Worm (Caenorhabditis elegans) whole organism, L1 larva: Measurements from ENCODE around the gene Y45G5AL.1.

Source experiments
- C16A3.4 ChIP-seq: fragments of 150-350 bp; optimal IDR thresholded peaks from 2 replicates; lab custom pipeline; 2014; ENCODE audit warnings: missing biosample characterization, missing genetic modification characterization
- aha-1 ChIP-seq: fragments of 150-350 bp; optimal IDR thresholded peaks from 2 replicates; lab custom pipeline; 2014; ENCODE audit warnings: missing biosample characterization, missing genetic modification characterization
- ama-1 ChIP-seq: fragments of 150-350 bp; optimal IDR thresholded peaks from 2 replicates; lab custom pipeline; 2014
- blmp-1 ChIP-seq: fragments of 150-350 bp; optimal IDR thresholded peaks from 2 replicates; lab custom pipeline; 2014; ENCODE audit warnings: missing biosample characterization, missing genetic modification characterization
- ceh-63 ChIP-seq: fragments of 200-800 bp; sonication (Bioruptor generic); optimal IDR thresholded peaks from 2 replicates; lab custom pipeline; 2018; ENCODE audit warnings: mild to moderate bottlenecking, missing genetic modification characterization, missing compliant biosample characterization
- dsc-1 ChIP-seq: sonication (generic microtip); optimal IDR thresholded peaks from 2 replicates; lab custom pipeline; 2016; ENCODE audit warnings: mild to moderate bottlenecking, missing genetic modification characterization, missing compliant biosample characterization
- efl-1 ChIP-seq, 4 experiments: fragments of 150-350 bp; optimal IDR thresholded peaks in 3 of 4; peaks in 1 of 4; 1 replicate in 1 of 4; 2 replicates in 3 of 4; lab custom pipeline; 2014; ENCODE audit warnings: missing biosample characterization in 2 of 4, missing genetic modification characterization in 2 of 4, missing genetic modification reagents in 2 of 4
- egl-27 ChIP-seq, 2 experiments: fragments of 150-350 bp in 1 of 2; sonication (generic microtip); optimal IDR thresholded peaks; 3 replicates each; lab custom pipeline; 2017 to 2018; ENCODE audit warnings: missing biosample characterization in 2 of 2, missing genetic modification characterization in 2 of 2, missing genetic modification reagents in 2 of 2
- elt-2 ChIP-seq: sonication (generic microtip); optimal IDR thresholded peaks from 2 replicates; lab custom pipeline; 2016; ENCODE audit warnings: missing genetic modification characterization, mild to moderate bottlenecking, inconsistent platforms, missing compliant biosample characterization, missing genetic modification reagents
- elt-3 ChIP-seq, 6 experiments: fragments of 150-350 bp in 1 of 6; sonication (generic microtip); optimal IDR thresholded peaks; 2 replicates each; lab custom pipeline; 2017 to 2018; ENCODE audit warnings: missing biosample characterization in 6 of 6, missing genetic modification characterization in 6 of 6, inconsistent platforms in 1 of 6
- fkh-10 ChIP-seq: sonication (generic microtip); optimal IDR thresholded peaks from 2 replicates; lab custom pipeline; 2017; ENCODE audit warnings: missing biosample characterization, missing genetic modification reagents, missing genetic modification characterization
- fkh-8 ChIP-seq: sonication (generic microtip); optimal IDR thresholded peaks from 2 replicates; lab custom pipeline; 2016; ENCODE audit warnings: mild to moderate bottlenecking, missing genetic modification characterization, missing compliant biosample characterization
- fos-1 ChIP-seq: fragments of 150-350 bp; optimal IDR thresholded peaks from 2 replicates; lab custom pipeline; 2014; ENCODE audit warnings: missing biosample characterization, missing genetic modification characterization
- grh-1 ChIP-seq: fragments of 200-800 bp; sonication (Bioruptor generic); IDR thresholded peaks from 2 replicates; pipeline ENCODE4 v1.3.6; 2022; ENCODE audit warnings: missing genetic modification reagents, missing genetic modification characterization, missing compliant biosample characterization
- hlh-17 ChIP-seq: fragments of 200-800 bp; sonication (Bioruptor generic); optimal IDR thresholded peaks from 2 replicates; lab custom pipeline; 2018; ENCODE audit warnings: missing genetic modification characterization, mild to moderate bottlenecking, missing compliant biosample characterization, moderate library complexity, borderline replicate concordance
- hlh-4 ChIP-seq: sonication (generic microtip); optimal IDR thresholded peaks from 2 replicates; lab custom pipeline; 2016; ENCODE audit warnings: mild to moderate bottlenecking, missing genetic modification characterization, missing compliant biosample characterization
- irx-1 ChIP-seq: sonication (generic microtip); optimal IDR thresholded peaks from 2 replicates; lab custom pipeline; 2016; ENCODE audit warnings: missing genetic modification characterization, missing compliant biosample characterization
- jun-1 ChIP-seq: fragments of 150-350 bp; optimal IDR thresholded peaks from 2 replicates; lab custom pipeline; 2014; ENCODE audit warnings: missing biosample characterization, missing genetic modification reagents, missing genetic modification characterization
- lin-13 ChIP-seq: fragments of 150-350 bp; optimal IDR thresholded peaks from 2 replicates; lab custom pipeline; 2014; ENCODE audit warnings: missing biosample characterization, missing genetic modification reagents, missing genetic modification characterization
- lin-14 ChIP-seq: fragments of 200-800 bp; sonication (Bioruptor generic); optimal IDR thresholded peaks from 2 replicates; lab custom pipeline; 2018; ENCODE audit warnings: mild to moderate bottlenecking, missing genetic modification characterization, moderate library complexity, missing compliant biosample characterization
- lin-35 ChIP-seq, 2 experiments: fragments of 150-350 bp; optimal IDR thresholded peaks; 2 replicates each; lab custom pipeline; 2014; ENCODE audit warnings: missing biosample characterization in 2 of 2, missing genetic modification characterization in 2 of 2, missing genetic modification reagents in 2 of 2
- lir-3 ChIP-seq: sonication (generic microtip); optimal IDR thresholded peaks from 2 replicates; lab custom pipeline; 2016; ENCODE audit warnings: mild to moderate bottlenecking, missing genetic modification characterization, moderate library complexity, missing compliant biosample characterization; ENCODE audit not compliant: poor library complexity
- mep-1 ChIP-seq: fragments of 150-350 bp; optimal IDR thresholded peaks from 2 replicates; lab custom pipeline; 2014; ENCODE audit warnings: missing biosample characterization, missing genetic modification characterization
- nhr-12 ChIP-seq: sonication (generic microtip); optimal IDR thresholded peaks from 2 replicates; lab custom pipeline; 2017; ENCODE audit warnings: missing biosample characterization, missing genetic modification characterization
- nhr-237 ChIP-seq: fragments of 150-350 bp; optimal IDR thresholded peaks from 2 replicates; lab custom pipeline; 2014; ENCODE audit warnings: missing biosample characterization, missing genetic modification characterization
- nhr-28 ChIP-seq: fragments of 150-350 bp; optimal IDR thresholded peaks from 2 replicates; lab custom pipeline; 2014; ENCODE audit warnings: missing biosample characterization, missing genetic modification characterization
- nhr-47 ChIP-seq: sonication (generic microtip); optimal IDR thresholded peaks from 2 replicates; lab custom pipeline; 2016; ENCODE audit warnings: mild to moderate bottlenecking, missing genetic modification characterization, moderate library complexity, missing compliant biosample characterization
- nhr-71 ChIP-seq: sonication (generic microtip); optimal IDR thresholded peaks from 2 replicates; lab custom pipeline; 2016; ENCODE audit warnings: mild to moderate bottlenecking, missing genetic modification characterization, moderate library complexity, missing compliant biosample characterization
- nhr-77 ChIP-seq: fragments of 150-350 bp; optimal IDR thresholded peaks from 2 replicates; lab custom pipeline; 2014; ENCODE audit warnings: missing biosample characterization, missing genetic modification characterization
- nhr-84 ChIP-seq: sonication (generic microtip); optimal IDR thresholded peaks from 2 replicates; lab custom pipeline; 2017; ENCODE audit warnings: missing biosample characterization, missing genetic modification characterization
- nhr-90 ChIP-seq: sonication (generic microtip); optimal IDR thresholded peaks from 2 replicates; lab custom pipeline; 2016; ENCODE audit warnings: mild to moderate bottlenecking, missing genetic modification characterization, missing compliant biosample characterization; ENCODE audit not compliant: poor library complexity
- snpc-4 ChIP-seq: fragments of 150-350 bp; optimal IDR thresholded peaks from 2 replicates; lab custom pipeline; 2014; ENCODE audit warnings: missing biosample characterization, missing genetic modification characterization
- snu-23 ChIP-seq: sonication (generic microtip); optimal IDR thresholded peaks from 2 replicates; lab custom pipeline; 2016; ENCODE audit warnings: missing genetic modification characterization, missing compliant biosample characterization
- sup-37 ChIP-seq: fragments of 200-800 bp; sonication (Bioruptor generic); optimal IDR thresholded peaks from 2 replicates; lab custom pipeline; 2018; ENCODE audit warnings: mild to moderate bottlenecking, missing genetic modification characterization, missing compliant biosample characterization
- swsn-7 ChIP-seq: sonication (generic microtip); optimal IDR thresholded peaks from 2 replicates; lab custom pipeline; 2016; ENCODE audit warnings: missing genetic modification characterization, missing compliant biosample characterization
- tbx-2 ChIP-seq: sonication (generic microtip); optimal IDR thresholded peaks from 2 replicates; lab custom pipeline; 2016; ENCODE audit warnings: missing genetic modification characterization, missing compliant biosample characterization
- unc-130 ChIP-seq: fragments of 150-350 bp; optimal IDR thresholded peaks from 2 replicates; lab custom pipeline; 2017; ENCODE audit warnings: missing biosample characterization, missing genetic modification characterization, inconsistent platforms
- unc-98 ChIP-seq: fragments of 200-800 bp; sonication (Bioruptor generic); IDR thresholded peaks from 2 replicates; pipeline ENCODE4 v1.3.6; 2022; ENCODE audit warnings: missing genetic modification characterization, missing compliant biosample characterization
- vab-15 ChIP-seq: sonication (generic microtip); optimal IDR thresholded peaks from 2 replicates; lab custom pipeline; 2017; ENCODE audit warnings: missing genotype, mild to moderate bottlenecking, missing genetic modification characterization, missing compliant biosample characterization
- xbp-1 ChIP-seq: sonication (generic microtip); optimal IDR thresholded peaks from 2 replicates; lab custom pipeline; 2016; ENCODE audit warnings: missing genetic modification characterization, missing compliant biosample characterization
- ztf-11 ChIP-seq, 2 experiments: sonication (generic microtip); optimal IDR thresholded peaks; 2 replicates each; lab custom pipeline; 2016 to 2017; ENCODE audit warnings: missing genetic modification characterization in 2 of 2, missing biosample characterization in 1 of 2, missing compliant biosample characterization in 1 of 2

Gene Y45G5AL.1

DNA sequence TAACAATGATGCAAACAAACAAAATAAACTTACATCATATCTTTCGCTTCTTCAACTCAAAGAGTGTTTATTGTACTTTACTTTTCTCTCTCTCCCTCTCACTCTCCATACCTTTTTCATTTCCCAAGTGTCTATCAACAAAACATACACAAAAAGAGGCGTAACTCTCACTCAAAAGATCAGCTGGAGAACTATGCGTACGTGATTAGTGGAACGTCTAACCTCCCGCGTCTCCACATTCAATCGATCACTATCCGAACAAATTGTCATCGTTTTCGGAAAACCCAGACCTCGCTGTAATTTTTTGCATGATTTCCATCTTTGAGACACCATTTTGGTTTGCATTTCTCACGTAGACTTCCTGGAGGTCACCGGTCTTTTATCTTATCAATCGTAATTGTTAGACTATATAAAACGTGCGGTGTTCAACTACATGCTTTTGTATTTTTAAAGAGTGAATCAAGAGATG is 12.8 kb upstream of the Y45G5AL.1 start, which contains the start of gene nhr-57 (continued):
- peak; percentile 93 for TF ChIP-seq blmp-1 (tag; lab: Kevin White, UChicago)
- TF ChIP-seq ztf-11 (tag; optimal IDR thresholded peaks at IDR 0.05; lab: Kevin White, UChicago): no peak
- TF ChIP-seq aha-1 (tag; lab: Kevin White, UChicago): peak; percentile 100
- peak; percentile 51 for TF ChIP-seq fkh-8 (tag; lab: Kevin White, UChicago)
- no peak for TF ChIP-seq unc-98
- no peak for TF ChIP-seq ceh-63 (GFP tag; lab: Kevin White, UChicago)
- peak; percentile 79 for TF ChIP-seq nhr-90
- TF ChIP-seq nhr-71 (tag; lab: Kevin White, UChicago): peak; percentile 84
- no peak for TF ChIP-seq vab-15
- TF ChIP-seq jun-1: peak; percentile 26
- peak; percentile 76 for TF ChIP-seq snu-23 (GFP tag; lab: Kevin White, UChicago)
- TF ChIP-seq nhr-237: peak; percentile 7
- peak; percentile 29 to 66 for TF ChIP-seq lin-35 (GFP tag; optimal IDR thresholded peaks at IDR 0.05; lab: Kevin White, UChicago)
- TF ChIP-seq lin-13 (GFP tag; lab: Kevin White, UChicago): peak; percentile 9
- TF ChIP-seq C16A3.4 (tag; lab: Kevin White, UChicago): peak; percentile 59
- TF ChIP-seq nhr-77: peak; percentile 83
- peak; percentile 74 for TF ChIP-seq tbx-2 (tag; lab: Kevin White, UChicago)
- no peak for TF ChIP-seq ama-1 (lab: Kevin White, UChicago)
- TF ChIP-seq snpc-4 (tag; lab: Kevin White, UChicago): no peak
- TF ChIP-seq nhr-47: peak; percentile 64
- TF ChIP-seq hlh-17 (GFP tag; lab: Kevin White, UChicago): no peak
- TF ChIP-seq irx-1 (tag; lab: Kevin White, UChicago): peak; percentile 57
- peak; percentile 51 for TF ChIP-seq swsn-7
- TF ChIP-seq mep-1 (tag; lab: Kevin White, UChicago): peak; percentile 50
- TF ChIP-seq elt-3 (tag; optimal IDR thresholded peaks at IDR 0.05; lab: Kevin White, UChicago): peak in 3 of 6 experiments; percentile 39 to 98 (median 89)
- TF ChIP-seq nhr-84 (tag; lab: Kevin White, UChicago): no peak
- TF ChIP-seq fos-1 (tag; lab: Kevin White, UChicago): peak; percentile 64
- TF ChIP-seq grh-1: peak; percentile 57
- TF ChIP-seq xbp-1 (tag; lab: Kevin White, UChicago): no peak
- TF ChIP-seq unc-130 (tag; lab: Kevin White, UChicago): peak; percentile 20
- no peak for TF ChIP-seq fkh-10 (GFP tag; lab: Kevin White, UChicago)
- no peak for TF ChIP-seq nhr-28 (tag; lab: Kevin White, UChicago)
- peak; percentile 91 for TF ChIP-seq lin-14
- TF ChIP-seq dsc-1 (tag; lab: Kevin White, UChicago): no peak
- TF ChIP-seq lir-3 (tag; lab: Kevin White, UChicago): peak; percentile 53
- TF ChIP-seq egl-27 (tag; optimal IDR thresholded peaks at IDR 0.05; lab: Kevin White, UChicago): peak in 1 of 2 experiments; percentile 7
- peak; percentile 50 to 54 for TF ChIP-seq efl-1 (optimal IDR thresholded peaks at IDR 0.05; lab: Kevin White, UChicago)
- peak in 1 of 2 experiments; percentile 92 for TF ChIP-seq efl-1 (GFP tag; optimal IDR thresholded peaks at IDR 0.05 in 1 of 2; lab: Kevin White, UChicago)
- TF ChIP-seq elt-2 (tag; lab: Kevin White, UChicago): peak; percentile 43

DNA sequence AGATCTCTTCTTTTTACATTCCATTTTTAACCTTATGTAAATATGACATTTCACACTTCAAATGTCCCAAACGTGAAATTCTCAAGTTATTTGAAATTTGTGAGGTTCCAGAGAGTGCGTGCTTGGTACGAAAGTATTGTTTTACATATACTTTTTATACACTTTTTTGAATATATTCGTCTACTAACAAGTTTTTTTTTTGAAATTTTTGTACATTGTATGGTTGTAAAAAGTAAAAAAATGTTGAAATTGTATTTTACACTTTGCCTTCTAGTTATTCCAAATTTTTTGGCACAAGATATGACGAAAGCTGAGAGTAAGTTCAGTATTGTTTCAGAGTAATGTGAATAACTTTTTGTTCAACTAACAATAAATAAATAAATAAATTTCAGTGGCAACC is 9.6 kb upstream of the Y45G5AL.1 start, which contains the start of gene lgc-1:
Gene lgc-1, plus strand, starts transcription at position 301 of the 400 bp plus-strand sequence.
- TF ChIP-seq sup-37 (GFP tag; lab: Kevin White, UChicago): no peak
- TF ChIP-seq nhr-12: no peak
- TF ChIP-seq hlh-4 (tag; lab: Kevin White, UChicago): no peak
- TF ChIP-seq, all 84 proteins: peak for 0
